Worm (Caenorhabditis elegans) whole organism, L2 larva: ENCODE measurements around the gene rla-2.

Experiments used
- ama-1 ChIP-seq: fragments of 150-350 bp; optimal IDR thresholded peaks from 2 replicates; lab custom pipeline; 2018; ENCODE audit warnings: inconsistent platforms
- gmeb-1 ChIP-seq: fragments of 150-350 bp; optimal IDR thresholded peaks from 2 replicates; lab custom pipeline; 2014; ENCODE audit warnings: missing biosample characterization, missing genetic modification characterization
- nhr-11 ChIP-seq: fragments of 150-350 bp; optimal IDR thresholded peaks from 2 replicates; lab custom pipeline; 2014; ENCODE audit warnings: missing biosample characterization, missing genetic modification characterization
- nhr-12 ChIP-seq: fragments of 150-350 bp; optimal IDR thresholded peaks from 2 replicates; lab custom pipeline; 2014; ENCODE audit warnings: missing biosample characterization, missing genetic modification characterization
- nhr-21 ChIP-seq: fragments of 150-350 bp; optimal IDR thresholded peaks from 2 replicates; lab custom pipeline; 2014; ENCODE audit warnings: missing biosample characterization, missing genetic modification characterization
- unc-62 ChIP-seq: fragments of 150-350 bp; optimal IDR thresholded peaks from 2 replicates; lab custom pipeline; 2014; ENCODE audit warnings: missing biosample characterization, missing genetic modification reagents, missing genetic modification characterization
- zag-1 ChIP-seq: fragments of 150-350 bp; optimal IDR thresholded peaks from 2 replicates; lab custom pipeline; 2014; ENCODE audit warnings: missing biosample characterization, missing genetic modification characterization

DNA sequence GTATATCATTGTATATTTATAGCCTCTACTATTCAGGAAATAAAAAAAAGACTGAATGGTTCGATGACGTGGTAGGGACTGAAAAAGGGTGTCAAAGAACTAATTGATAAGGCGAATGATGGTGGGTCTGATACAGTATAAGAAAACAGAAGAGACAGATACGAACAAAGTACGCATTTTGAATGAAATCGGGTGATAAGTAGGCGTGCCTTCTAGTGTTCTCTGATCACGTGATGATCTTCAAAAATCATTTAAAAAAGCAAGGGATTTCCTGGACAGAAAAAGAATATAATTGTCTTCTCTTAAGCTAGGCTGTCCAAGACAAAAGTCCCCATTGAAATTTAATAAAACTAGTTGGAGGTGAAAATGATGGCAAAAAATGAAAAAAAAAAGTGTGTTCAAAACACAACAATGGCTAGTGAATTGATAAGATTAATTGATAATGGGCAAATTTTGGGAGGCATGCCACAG lies 23.2 kb upstream of the rla-2 start:
- TF ChIP-seq ama-1 (lab: Kevin White, UChicago) (no peak), zag-1 (no peak), gmeb-1 (tag; lab: Kevin White, UChicago) (peak; percentile 34), unc-62 (GFP tag; lab: Kevin White, UChicago) (no peak), nhr-21 (peak; percentile 62), nhr-12 (tag; lab: Kevin White, UChicago) (no peak), nhr-11 (tag; lab: Kevin White, UChicago) (no peak)
